Worm (Caenorhabditis elegans) whole organism, early embryonic: ENCODE measurements around the gene C07B5.6.

Source experiments
- ama-1 ChIP-seq: fragments of 150-350 bp; optimal IDR thresholded peaks from 2 replicates; lab custom pipeline; 2014
- flt-1 ChIP-seq: fragments of 200-800 bp; sonication (Bioruptor generic); IDR thresholded peaks from 2 replicates; pipeline ENCODE4 v1.3.6; 2022; ENCODE audit warnings: missing genetic modification characterization, missing compliant biosample characterization
- scrt-1 ChIP-seq: fragments of 200-800 bp; sonication (Bioruptor generic); IDR thresholded peaks from 2 replicates; pipeline ENCODE4 v1.3.6; 2022; ENCODE audit warnings: missing genetic modification characterization, missing compliant biosample characterization
- tbx-37 ChIP-seq: fragments of 200-800 bp; sonication (Bioruptor generic); conservative IDR thresholded peaks from 2 replicates; pipeline ENCODE4 v1.3.6; 2022; ENCODE audit warnings: missing genetic modification reagents, missing genetic modification characterization, missing compliant biosample characterization

DNA sequence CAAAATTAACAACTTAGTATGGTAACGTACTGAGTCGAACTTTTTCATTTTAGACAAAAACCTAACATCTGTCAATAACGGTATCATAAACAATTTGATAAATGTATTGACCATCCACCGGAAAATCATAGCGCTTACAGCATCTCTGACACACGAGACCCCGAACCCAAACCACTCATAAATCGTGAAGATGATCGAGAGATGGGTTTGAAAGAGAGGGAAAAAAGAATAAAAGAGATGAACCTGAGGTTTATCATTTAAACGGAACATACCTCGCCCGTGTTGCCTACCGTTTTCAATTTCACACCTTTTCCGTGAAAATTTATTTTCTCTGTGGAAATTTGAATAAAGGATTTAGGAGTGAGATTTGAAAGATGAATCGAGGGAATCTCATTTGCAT, 29.2 kb upstream of the C07B5.6 start:
- TF ChIP-seq ama-1 (lab: Kevin White, UChicago) (no peak), scrt-1 (GFP tag; lab: Robert Waterston, UW) (no peak), tbx-37 (GFP tag; lab: Robert Waterston, UW) (no peak), flt-1 (GFP tag; lab: Robert Waterston, UW) (no peak)
